Worm (Caenorhabditis elegans) whole organism, L3 larva: ENCODE results near the gene C18H7.4.

Source experiments
- aly-2 ChIP-seq: fragments of 150-350 bp; optimal IDR thresholded peaks from 2 replicates; lab custom pipeline; 2014; ENCODE audit warnings: missing biosample characterization, missing genetic modification characterization
- ama-1 ChIP-seq: fragments of 150-350 bp; optimal IDR thresholded peaks from 2 replicates; lab custom pipeline; 2018
- ceh-82 ChIP-seq: fragments of 150-350 bp; optimal IDR thresholded peaks from 2 replicates; lab custom pipeline; 2014; ENCODE audit warnings: missing biosample characterization, missing genetic modification characterization
- ceh-9 ChIP-seq: sonication (generic microtip); optimal IDR thresholded peaks from 2 replicates; lab custom pipeline; 2018; ENCODE audit warnings: missing biosample characterization, missing genetic modification characterization
- elt-2 ChIP-seq: sonication (generic microtip); optimal IDR thresholded peaks from 2 replicates; lab custom pipeline; 2016; ENCODE audit warnings: missing genetic modification reagents, mild to moderate bottlenecking, missing genetic modification characterization, missing compliant biosample characterization
- lin-39 ChIP-seq: fragments of 150-350 bp; optimal IDR thresholded peaks from 2 replicates; lab custom pipeline; 2018; ENCODE audit warnings: missing biosample characterization, missing genetic modification reagents, missing genetic modification characterization
- mdl-1 ChIP-seq: fragments of 150-350 bp; optimal IDR thresholded peaks from 2 replicates; lab custom pipeline; 2014; ENCODE audit warnings: missing biosample characterization, missing genetic modification characterization
- nhr-11 ChIP-seq: fragments of 150-350 bp; optimal IDR thresholded peaks from 2 replicates; lab custom pipeline; 2014; ENCODE audit warnings: missing biosample characterization, missing genetic modification characterization
- skn-1 ChIP-seq: fragments of 150-350 bp; optimal IDR thresholded peaks from 2 replicates; lab custom pipeline; 2014; ENCODE audit warnings: missing biosample characterization, missing genetic modification characterization
- tbx-2 ChIP-seq: sonication (generic microtip); optimal IDR thresholded peaks from 2 replicates; lab custom pipeline; 2016; ENCODE audit warnings: mild to moderate bottlenecking, missing genetic modification characterization, missing compliant biosample characterization
- unc-39 ChIP-seq: sonication (generic microtip); optimal IDR thresholded peaks from 4 replicates; lab custom pipeline; 2017; ENCODE audit warnings: missing biosample characterization, missing genetic modification characterization
- ztf-11 ChIP-seq: fragments of 150-350 bp; optimal IDR thresholded peaks from 2 replicates; lab custom pipeline; 2014; ENCODE audit warnings: missing biosample characterization, missing genetic modification characterization

- TF ChIP-seq ama-1 (no peak), lin-39 (tag; lab: Kevin White, UChicago) (no peak), ceh-82 (tag; lab: Kevin White, UChicago) (no peak), aly-2 (no peak), nhr-11 (no peak), ztf-11 (tag; lab: Kevin White, UChicago) (no peak), elt-2 (tag; lab: Kevin White, UChicago) (no peak), skn-1 (tag; lab: Kevin White, UChicago) (no peak), ceh-9 (tag; lab: Kevin White, UChicago) (no peak), unc-39 (tag; lab: Kevin White, UChicago) (no peak), mdl-1 (tag; lab: Kevin White, UChicago) (no peak), tbx-2 (tag; lab: Kevin White, UChicago) (no peak)
Observed at ce11 chrIV:604817-605216, 11.7 kb downstream of the C18H7.4 start.
